Worm (Caenorhabditis elegans) whole organism, early embryonic: Measurements from ENCODE around the gene ZK856.7.

ENCODE experiments used
- B0310.2 ChIP-seq: sonication (generic microtip); optimal IDR thresholded peaks from 2 replicates; lab custom pipeline; 2016; ENCODE audit warnings: mild to moderate bottlenecking, missing genetic modification characterization, missing compliant biosample characterization
- F13C5.2 ChIP-seq: sonication (generic microtip); optimal IDR thresholded peaks from 2 replicates; lab custom pipeline; 2017; ENCODE audit warnings: mild to moderate bottlenecking, missing genetic modification characterization, inconsistent platforms, missing compliant biosample characterization
- aly-1 ChIP-seq: sonication (generic microtip); optimal IDR thresholded peaks from 2 replicates; lab custom pipeline; 2016; ENCODE audit warnings: missing genetic modification characterization, missing compliant biosample characterization
- ama-1 ChIP-seq: fragments of 150-350 bp; optimal IDR thresholded peaks from 2 replicates; lab custom pipeline; 2014
- ceh-13 ChIP-seq: fragments of 200-800 bp; sonication (Bioruptor generic); optimal IDR thresholded peaks from 2 replicates; lab custom pipeline; 2018; ENCODE audit warnings: mild to moderate bottlenecking, missing genetic modification characterization, missing compliant biosample characterization
- ceh-36 ChIP-seq: sonication (generic microtip); optimal IDR thresholded peaks from 2 replicates; lab custom pipeline; 2016; ENCODE audit warnings: missing genetic modification characterization, inconsistent platforms, missing compliant biosample characterization
- ets-7 ChIP-seq: sonication (generic microtip); optimal IDR thresholded peaks from 2 replicates; lab custom pipeline; 2016; ENCODE audit warnings: missing genotype, missing genetic modification characterization, missing compliant biosample characterization
- flt-1 ChIP-seq: fragments of 200-800 bp; sonication (Bioruptor generic); IDR thresholded peaks from 2 replicates; pipeline ENCODE4 v1.3.6; 2022; ENCODE audit warnings: missing genetic modification characterization, missing compliant biosample characterization
- hmbx-1 ChIP-seq: sonication (generic microtip); optimal IDR thresholded peaks from 2 replicates; lab custom pipeline; 2016; ENCODE audit warnings: mild to moderate bottlenecking, missing genetic modification characterization, missing compliant biosample characterization
- hmg-4 ChIP-seq: fragments of 200-800 bp; sonication (Bioruptor generic); optimal IDR thresholded peaks from 2 replicates; lab custom pipeline; 2018; ENCODE audit warnings: mild to moderate bottlenecking, missing genetic modification characterization, missing compliant biosample characterization
- hnd-1 ChIP-seq: sonication (generic microtip); optimal IDR thresholded peaks from 2 replicates; lab custom pipeline; 2016; ENCODE audit warnings: missing genetic modification characterization, missing compliant biosample characterization
- pes-1 ChIP-seq: fragments of 200-800 bp; sonication (Bioruptor generic); IDR thresholded peaks from 2 replicates; pipeline ENCODE4 v1.3.6; 2022; ENCODE audit warnings: missing genetic modification reagents, missing genetic modification characterization, missing compliant biosample characterization
- scrt-1 ChIP-seq: fragments of 200-800 bp; sonication (Bioruptor generic); IDR thresholded peaks from 2 replicates; pipeline ENCODE4 v1.3.6; 2022; ENCODE audit warnings: missing genetic modification characterization, missing compliant biosample characterization
- sea-1 ChIP-seq: fragments of 200-800 bp; sonication (Bioruptor generic); conservative IDR thresholded peaks from 2 replicates; pipeline ENCODE4 v1.3.6; 2022; ENCODE audit warnings: missing genetic modification characterization, missing compliant biosample characterization
- tbx-11 ChIP-seq: fragments of 200-800 bp; sonication (Bioruptor generic); IDR thresholded peaks from 2 replicates; pipeline ENCODE4 v1.3.6; 2022; ENCODE audit warnings: missing genetic modification characterization, missing compliant biosample characterization
- tbx-37 ChIP-seq: fragments of 200-800 bp; sonication (Bioruptor generic); conservative IDR thresholded peaks from 2 replicates; pipeline ENCODE4 v1.3.6; 2022; ENCODE audit warnings: missing genetic modification reagents, missing genetic modification characterization, missing compliant biosample characterization
- tra-4 ChIP-seq: sonication (generic microtip); optimal IDR thresholded peaks from 2 replicates; lab custom pipeline; 2017; ENCODE audit warnings: missing genetic modification characterization, missing compliant biosample characterization

Gene ZK856.7

ce11 chrV:10191242-10191641 is 10.7 kb upstream of the ZK856.7 start:
- no peak for TF ChIP-seq sea-1 (GFP tag; lab: Robert Waterston, UW)

ce11 chrV:10198386-10198785 is 3.5 kb upstream of the ZK856.7 start, which contains the start of gene ZK856.6:
Gene ZK856.6 (plus strand): TSS chrV:10198686.
- no peak for TF ChIP-seq B0310.2 (tag; lab: Kevin White, UChicago)
- TF ChIP-seq ceh-13 (GFP tag; lab: Kevin White, UChicago): no peak
- TF ChIP-seq ama-1 (lab: Kevin White, UChicago): no peak

ce11 chrV:10202340-10202739 is 442 bp downstream of the ZK856.7 start:
- TF ChIP-seq ceh-36 (tag; lab: Kevin White, UChicago) (no peak), sea-1 (GFP tag; lab: Robert Waterston, UW) (no peak), B0310.2 (tag; lab: Kevin White, UChicago) (no peak), tbx-37 (GFP tag; lab: Robert Waterston, UW) (no peak), pes-1 (no peak), hmbx-1 (tag; lab: Kevin White, UChicago) (no peak), ama-1 (lab: Kevin White, UChicago) (no peak), tbx-11 (GFP tag; lab: Robert Waterston, UW) (no peak), hmg-4 (GFP tag; lab: Kevin White, UChicago) (no peak), ceh-13 (GFP tag; lab: Kevin White, UChicago) (no peak), hnd-1 (tag; lab: Kevin White, UChicago) (no peak), ets-7 (no peak), aly-1 (tag; lab: Kevin White, UChicago) (no peak), tra-4 (tag; lab: Kevin White, UChicago) (no peak), F13C5.2 (tag; lab: Kevin White, UChicago) (no peak), flt-1 (GFP tag; lab: Robert Waterston, UW) (no peak), scrt-1 (GFP tag; lab: Robert Waterston, UW) (no peak)

ce11 chrV:10203435-10204009 is 1.6 kb downstream of the ZK856.7 start, which contains the start of gene chpf-1:
Gene chpf-1 (minus strand): TSS chrV:10203485.
- TF ChIP-seq hmbx-1 (tag; lab: Kevin White, UChicago): no peak
- no peak for TF ChIP-seq ceh-13 (GFP tag; lab: Kevin White, UChicago)
- no peak for TF ChIP-seq F13C5.2 (tag; lab: Kevin White, UChicago)
- no peak for TF ChIP-seq pes-1
- no peak for TF ChIP-seq ama-1 (lab: Kevin White, UChicago)
- no peak for TF ChIP-seq hmg-4 (GFP tag; lab: Kevin White, UChicago)
- no peak for TF ChIP-seq scrt-1 (GFP tag; lab: Robert Waterston, UW)
- no peak for TF ChIP-seq aly-1 (tag; lab: Kevin White, UChicago)
- TF ChIP-seq ceh-36 (tag; lab: Kevin White, UChicago): no peak
- TF ChIP-seq sea-1 (GFP tag; lab: Robert Waterston, UW): no peak
- no peak for TF ChIP-seq ets-7

ce11 chrV:10204863-10205338 is 3.0 kb downstream of the ZK856.7 start, which contains the start of the genes ZK856.19 and ZK856.11:
Gene ZK856.19 (minus strand): TSS chrV:10204913.
Gene ZK856.11 (minus strand): TSS chrV:10204938.
- TF ChIP-seq sea-1 (GFP tag; lab: Robert Waterston, UW) (no peak), aly-1 (tag; lab: Kevin White, UChicago) (no peak), ets-7 (no peak), B0310.2 (tag; lab: Kevin White, UChicago) (no peak), scrt-1 (GFP tag; lab: Robert Waterston, UW) (no peak), tra-4 (tag; lab: Kevin White, UChicago) (no peak), tbx-11 (GFP tag; lab: Robert Waterston, UW) (no peak), pes-1 (no peak), ceh-13 (GFP tag; lab: Kevin White, UChicago) (no peak), ama-1 (lab: Kevin White, UChicago) (no peak), hmg-4 (GFP tag; lab: Kevin White, UChicago) (no peak), hnd-1 (tag; lab: Kevin White, UChicago) (no peak), ceh-36 (tag; lab: Kevin White, UChicago) (no peak), F13C5.2 (tag; lab: Kevin White, UChicago) (no peak), hmbx-1 (tag; lab: Kevin White, UChicago) (no peak)

ce11 chrV:10205483-10205882 is 3.6 kb downstream of the ZK856.7 start, which contains the start of gene ZK856.16:
Gene ZK856.16 (minus strand): TSS chrV:10205583.
- TF ChIP-seq ceh-13 (GFP tag; lab: Kevin White, UChicago) (no peak), hmg-4 (GFP tag; lab: Kevin White, UChicago) (no peak), hnd-1 (tag; lab: Kevin White, UChicago) (no peak), aly-1 (tag; lab: Kevin White, UChicago) (no peak)

- TF ChIP-seq ceh-13 (GFP tag; lab: Kevin White, UChicago): no peak
- no peak for TF ChIP-seq ceh-36 (tag; lab: Kevin White, UChicago)
- TF ChIP-seq flt-1 (GFP tag; lab: Robert Waterston, UW): no peak
- no peak for TF ChIP-seq scrt-1 (GFP tag; lab: Robert Waterston, UW)
- TF ChIP-seq pes-1: no peak
- TF ChIP-seq sea-1 (GFP tag; lab: Robert Waterston, UW): no peak
- TF ChIP-seq B0310.2 (tag; lab: Kevin White, UChicago): no peak
- TF ChIP-seq hnd-1 (tag; lab: Kevin White, UChicago): no peak
- TF ChIP-seq hmg-4 (GFP tag; lab: Kevin White, UChicago): no peak
- TF ChIP-seq hmbx-1 (tag; lab: Kevin White, UChicago): no peak
- no peak for TF ChIP-seq aly-1 (tag; lab: Kevin White, UChicago)
- TF ChIP-seq tbx-37 (GFP tag; lab: Robert Waterston, UW): no peak
- no peak for TF ChIP-seq ets-7
- TF ChIP-seq tbx-11 (GFP tag; lab: Robert Waterston, UW): no peak
- TF ChIP-seq ama-1 (lab: Kevin White, UChicago): no peak
- TF ChIP-seq tra-4 (tag; lab: Kevin White, UChicago): no peak
- TF ChIP-seq F13C5.2 (tag; lab: Kevin White, UChicago): no peak
Measured at ce11 chrV:10206502-10206901, 4.6 kb downstream of the ZK856.7 start, which contains the start of gene rpc-25. Gene rpc-25 (minus strand): TSS chrV:10206602.
